Worm (Caenorhabditis elegans) whole organism, early embryonic: ENCODE data around the gene K04C2.5.

Experiments
- B0310.2 ChIP-seq: sonication (generic microtip); optimal IDR thresholded peaks from 2 replicates; lab custom pipeline; 2016; ENCODE audit warnings: mild to moderate bottlenecking, missing genetic modification characterization, missing compliant biosample characterization
- F13C5.2 ChIP-seq: sonication (generic microtip); optimal IDR thresholded peaks from 2 replicates; lab custom pipeline; 2017; ENCODE audit warnings: mild to moderate bottlenecking, missing genetic modification characterization, inconsistent platforms, missing compliant biosample characterization
- aly-1 ChIP-seq: sonication (generic microtip); optimal IDR thresholded peaks from 2 replicates; lab custom pipeline; 2016; ENCODE audit warnings: missing genetic modification characterization, missing compliant biosample characterization
- ama-1 ChIP-seq: fragments of 150-350 bp; optimal IDR thresholded peaks from 2 replicates; lab custom pipeline; 2014
- ceh-13 ChIP-seq: fragments of 200-800 bp; sonication (Bioruptor generic); optimal IDR thresholded peaks from 2 replicates; lab custom pipeline; 2018; ENCODE audit warnings: mild to moderate bottlenecking, missing genetic modification characterization, missing compliant biosample characterization
- ceh-36 ChIP-seq: sonication (generic microtip); optimal IDR thresholded peaks from 2 replicates; lab custom pipeline; 2016; ENCODE audit warnings: missing genetic modification characterization, inconsistent platforms, missing compliant biosample characterization
- ets-7 ChIP-seq: sonication (generic microtip); optimal IDR thresholded peaks from 2 replicates; lab custom pipeline; 2016; ENCODE audit warnings: missing genotype, missing genetic modification characterization, missing compliant biosample characterization
- flt-1 ChIP-seq: fragments of 200-800 bp; sonication (Bioruptor generic); IDR thresholded peaks from 2 replicates; pipeline ENCODE4 v1.3.6; 2022; ENCODE audit warnings: missing genetic modification characterization, missing compliant biosample characterization
- hmbx-1 ChIP-seq: sonication (generic microtip); optimal IDR thresholded peaks from 2 replicates; lab custom pipeline; 2016; ENCODE audit warnings: mild to moderate bottlenecking, missing genetic modification characterization, missing compliant biosample characterization
- hmg-4 ChIP-seq: fragments of 200-800 bp; sonication (Bioruptor generic); optimal IDR thresholded peaks from 2 replicates; lab custom pipeline; 2018; ENCODE audit warnings: mild to moderate bottlenecking, missing genetic modification characterization, missing compliant biosample characterization
- hnd-1 ChIP-seq: sonication (generic microtip); optimal IDR thresholded peaks from 2 replicates; lab custom pipeline; 2016; ENCODE audit warnings: missing genetic modification characterization, missing compliant biosample characterization
- pes-1 ChIP-seq: fragments of 200-800 bp; sonication (Bioruptor generic); IDR thresholded peaks from 2 replicates; pipeline ENCODE4 v1.3.6; 2022; ENCODE audit warnings: missing genetic modification reagents, missing genetic modification characterization, missing compliant biosample characterization
- scrt-1 ChIP-seq: fragments of 200-800 bp; sonication (Bioruptor generic); IDR thresholded peaks from 2 replicates; pipeline ENCODE4 v1.3.6; 2022; ENCODE audit warnings: missing genetic modification characterization, missing compliant biosample characterization
- sea-1 ChIP-seq: fragments of 200-800 bp; sonication (Bioruptor generic); conservative IDR thresholded peaks from 2 replicates; pipeline ENCODE4 v1.3.6; 2022; ENCODE audit warnings: missing genetic modification characterization, missing compliant biosample characterization
- tbx-11 ChIP-seq: fragments of 200-800 bp; sonication (Bioruptor generic); IDR thresholded peaks from 2 replicates; pipeline ENCODE4 v1.3.6; 2022; ENCODE audit warnings: missing genetic modification characterization, missing compliant biosample characterization
- tbx-37 ChIP-seq: fragments of 200-800 bp; sonication (Bioruptor generic); conservative IDR thresholded peaks from 2 replicates; pipeline ENCODE4 v1.3.6; 2022; ENCODE audit warnings: missing genetic modification reagents, missing genetic modification characterization, missing compliant biosample characterization
- tra-4 ChIP-seq: sonication (generic microtip); optimal IDR thresholded peaks from 2 replicates; lab custom pipeline; 2017; ENCODE audit warnings: missing genetic modification characterization, missing compliant biosample characterization

The K04C2.5 gene

ce11 chrIII:6895166-6895565, 3.7 kb upstream of the K04C2.5 start:
- no peak for TF ChIP-seq tbx-11 (GFP tag; lab: Robert Waterston, UW)
- TF ChIP-seq hmbx-1 (tag; lab: Kevin White, UChicago): no peak
- no peak for TF ChIP-seq ceh-13 (GFP tag; lab: Kevin White, UChicago)
- no peak for TF ChIP-seq tbx-37 (GFP tag; lab: Robert Waterston, UW)
- TF ChIP-seq pes-1 (GFP tag; lab: Robert Waterston, UW): no peak
- TF ChIP-seq sea-1 (GFP tag; lab: Robert Waterston, UW): no peak
- no peak for TF ChIP-seq hmg-4 (GFP tag; lab: Kevin White, UChicago)
- TF ChIP-seq scrt-1 (GFP tag; lab: Robert Waterston, UW): no peak
- no peak for TF ChIP-seq ets-7
- no peak for TF ChIP-seq F13C5.2 (tag; lab: Kevin White, UChicago)
- TF ChIP-seq B0310.2 (tag; lab: Kevin White, UChicago): no peak

ce11 chrIII:6888999-6889824, 2.2 kb downstream of the K04C2.5 start, which contains the start of the genes brd-1 and K04C2.2:
Gene brd-1, minus strand, starts transcription at chrIII:6889504.
Gene K04C2.2, plus strand, starts transcription at chrIII:6889774.
- no peak for TF ChIP-seq hmg-4 (GFP tag; lab: Kevin White, UChicago)
- TF ChIP-seq B0310.2 (tag; lab: Kevin White, UChicago): no peak

- TF ChIP-seq scrt-1 (GFP tag; lab: Robert Waterston, UW) (peak; percentile 55; the same call in 1 of the 2 replicates), B0310.2 (tag; lab: Kevin White, UChicago) (no peak), tbx-37 (GFP tag; lab: Robert Waterston, UW) (peak; percentile 36; the same call in 1 of the 2 replicates), tbx-11 (GFP tag; lab: Robert Waterston, UW) (0 out of 2 replicates have a peak, but pooled peaks have one; percentile 49), pes-1 (GFP tag; lab: Robert Waterston, UW) (peak; percentile 43; the same call in 1 of the 2 replicates), ets-7 (no peak), flt-1 (GFP tag; lab: Robert Waterston, UW) (0 out of 2 replicates have a peak, but pooled peaks have one; percentile 28), sea-1 (GFP tag; lab: Robert Waterston, UW) (peak; percentile 58; the same call in 1 of the 2 replicates), ceh-13 (GFP tag; lab: Kevin White, UChicago) (no peak)
These were observed 3.0 kb downstream of the K04C2.5 start for ce11 chrIII:6888497-6888896.

- peak; percentile 86 for TF ChIP-seq scrt-1 (GFP tag; lab: Robert Waterston, UW)
- TF ChIP-seq tbx-37 (GFP tag; lab: Robert Waterston, UW): peak; percentile 74
- peak; percentile 73 for TF ChIP-seq B0310.2 (tag; lab: Kevin White, UChicago)
- peak; percentile 81 for TF ChIP-seq ceh-36 (tag; lab: Kevin White, UChicago)
- TF ChIP-seq hmg-4 (GFP tag; lab: Kevin White, UChicago): peak; percentile 84
- peak; percentile 53 for TF ChIP-seq ets-7
- peak; percentile 81 for TF ChIP-seq tbx-11 (GFP tag; lab: Robert Waterston, UW)
- no peak for TF ChIP-seq ama-1
- TF ChIP-seq sea-1 (GFP tag; lab: Robert Waterston, UW): peak; percentile 84
- TF ChIP-seq hnd-1 (tag; lab: Kevin White, UChicago): peak; percentile 74
- peak; percentile 87 for TF ChIP-seq flt-1 (GFP tag; lab: Robert Waterston, UW)
- TF ChIP-seq pes-1 (GFP tag; lab: Robert Waterston, UW): peak; percentile 90
- TF ChIP-seq ceh-13 (GFP tag; lab: Kevin White, UChicago): peak; percentile 67
- peak; percentile 10 for TF ChIP-seq hmbx-1 (tag; lab: Kevin White, UChicago)
- no peak for TF ChIP-seq tra-4 (tag; lab: Kevin White, UChicago)
- peak; percentile 82 for TF ChIP-seq aly-1 (tag; lab: Kevin White, UChicago)
- TF ChIP-seq F13C5.2 (tag; lab: Kevin White, UChicago): peak; percentile 87
These were observed 3.9 kb downstream of the K04C2.5 start for ce11 chrIII:6887574-6887973.

ce11 chrIII:6885889-6886288, 5.6 kb downstream of the K04C2.5 start:
- TF ChIP-seq B0310.2 (tag; lab: Kevin White, UChicago): no peak
- TF ChIP-seq tbx-37 (GFP tag; lab: Robert Waterston, UW): no peak
- no peak for TF ChIP-seq scrt-1 (GFP tag; lab: Robert Waterston, UW)
- no peak for TF ChIP-seq tbx-11 (GFP tag; lab: Robert Waterston, UW)
- no peak for TF ChIP-seq F13C5.2 (tag; lab: Kevin White, UChicago)
- no peak for TF ChIP-seq ceh-13 (GFP tag; lab: Kevin White, UChicago)
- TF ChIP-seq hnd-1 (tag; lab: Kevin White, UChicago): no peak
- no peak for TF ChIP-seq hmbx-1 (tag; lab: Kevin White, UChicago)

ce11 chrIII:6884203-6884602, 7.3 kb downstream of the K04C2.5 start, which contains the start of gene med-2:
Gene med-2, plus strand, starts transcription at chrIII:6884503.
- TF ChIP-seq ama-1 (no peak), pes-1 (GFP tag; lab: Robert Waterston, UW) (no peak), F13C5.2 (tag; lab: Kevin White, UChicago) (no peak), B0310.2 (tag; lab: Kevin White, UChicago) (no peak), ceh-13 (GFP tag; lab: Kevin White, UChicago) (no peak), ceh-36 (tag; lab: Kevin White, UChicago) (no peak), sea-1 (GFP tag; lab: Robert Waterston, UW) (no peak), hmg-4 (GFP tag; lab: Kevin White, UChicago) (no peak), aly-1 (tag; lab: Kevin White, UChicago) (no peak), scrt-1 (GFP tag; lab: Robert Waterston, UW) (no peak), hnd-1 (tag; lab: Kevin White, UChicago) (no peak), tbx-11 (GFP tag; lab: Robert Waterston, UW) (no peak), tra-4 (tag; lab: Kevin White, UChicago) (no peak), tbx-37 (GFP tag; lab: Robert Waterston, UW) (no peak), flt-1 (GFP tag; lab: Robert Waterston, UW) (no peak), hmbx-1 (tag; lab: Kevin White, UChicago) (no peak), ets-7 (no peak)
